Fruit fly (Drosophila melanogaster): Measurements from ENCODE around the gene Sgt1.

dm6 chr3R:8290478-8290877, 14.6 kb downstream of the Sgt1 start, which contains the start of gene CG11672:
- TF ChIP-seq h (GFP tag; optimal IDR thresholded peaks at IDR 0.05) (no peak), Dfd (GFP tag; optimal IDR thresholded peaks at IDR 0.05) (no peak), Hr83 (GFP tag; optimal IDR thresholded peaks at IDR 0.05; ENCODE audit: poor library complexity, severe bottlenecking) (no peak), br (GFP tag; optimal IDR thresholded peaks at IDR 0.05) (no peak), sv (GFP tag; optimal IDR thresholded peaks at IDR 0.05) (no peak), Vsx2 (GFP tag; optimal IDR thresholded peaks at IDR 0.05; ENCODE audit: partially characterized antibody) (no peak), foxo (GFP tag; optimal IDR thresholded peaks at IDR 0.05) (no peak), Abd-B (GFP tag; optimal IDR thresholded peaks at IDR 0.05) (no peak), Jra (GFP tag; optimal IDR thresholded peaks at IDR 0.05) (no peak), Rel (GFP tag; optimal IDR thresholded peaks at IDR 0.05) (no peak), Rel (tag; optimal IDR thresholded peaks at IDR 0.05) (no peak), lola (GFP tag; optimal IDR thresholded peaks at IDR 0.05) (no peak)

Data from whole organism, wandering third instar larva.